Worm (Caenorhabditis elegans) whole organism, late embryonic: Measurements from ENCODE around the gene B0302.4.

Experiments used
- C38D4.7 ChIP-seq: fragments of 200-800 bp; sonication (Bioruptor generic); optimal IDR thresholded peaks from 2 replicates; lab custom pipeline; 2018; ENCODE audit warnings: mild to moderate bottlenecking, missing genetic modification characterization, moderate library complexity, missing compliant biosample characterization
- K02D7.2 ChIP-seq: sonication (generic microtip); optimal IDR thresholded peaks from 2 replicates; lab custom pipeline; 2017; ENCODE audit warnings: mild to moderate bottlenecking, missing genetic modification characterization, missing compliant biosample characterization
- K09A11.1 ChIP-seq: sonication (generic microtip); optimal IDR thresholded peaks from 2 replicates; lab custom pipeline; 2017; ENCODE audit warnings: antibody characterized with exemption, mild to moderate bottlenecking, missing genetic modification characterization, missing compliant biosample characterization; ENCODE audit not compliant: insufficient read depth
- T23F11.4 ChIP-seq: fragments of 200-800 bp; sonication (Bioruptor generic); optimal IDR thresholded peaks from 2 replicates; lab custom pipeline; 2018; ENCODE audit warnings: mild to moderate bottlenecking, missing genetic modification characterization, missing compliant biosample characterization
- ahr-1 ChIP-seq: sonication (generic microtip); optimal IDR thresholded peaks from 2 replicates; lab custom pipeline; 2016; ENCODE audit warnings: missing genetic modification characterization, missing compliant biosample characterization
- ceh-14 ChIP-seq: sonication (generic microtip); optimal IDR thresholded peaks from 2 replicates; lab custom pipeline; 2016; ENCODE audit warnings: missing genotype, missing genetic modification characterization, missing compliant biosample characterization
- ceh-19 ChIP-seq: fragments of 200-800 bp; sonication (Bioruptor generic); optimal IDR thresholded peaks from 2 replicates; lab custom pipeline; 2018; ENCODE audit warnings: mild to moderate bottlenecking, missing genetic modification characterization, missing compliant biosample characterization
- ceh-22 ChIP-seq: sonication (generic microtip); optimal IDR thresholded peaks from 2 replicates; lab custom pipeline; 2017; ENCODE audit warnings: missing biosample characterization, missing genetic modification characterization
- ceh-30 ChIP-seq: fragments of 150-350 bp; optimal IDR thresholded peaks from 2 replicates; lab custom pipeline; 2014; ENCODE audit warnings: missing biosample characterization, missing genetic modification characterization
- ceh-31 ChIP-seq: sonication (generic microtip); optimal IDR thresholded peaks from 2 replicates; lab custom pipeline; 2016; ENCODE audit warnings: missing genetic modification characterization, missing compliant biosample characterization
- ceh-45 ChIP-seq: fragments of 200-800 bp; sonication (Bioruptor generic); IDR thresholded peaks from 2 replicates; pipeline ENCODE4 v1.3.6; 2022; ENCODE audit warnings: missing genetic modification reagents, missing genetic modification characterization, missing compliant biosample characterization
- ceh-48 ChIP-seq: sonication (generic microtip); optimal IDR thresholded peaks from 2 replicates; lab custom pipeline; 2016; ENCODE audit warnings: missing genetic modification characterization, inconsistent platforms, missing compliant biosample characterization
- ceh-9 ChIP-seq: sonication (generic microtip); optimal IDR thresholded peaks from 2 replicates; lab custom pipeline; 2016; ENCODE audit warnings: mild to moderate bottlenecking, missing genetic modification characterization, inconsistent platforms, missing compliant biosample characterization
- che-1 ChIP-seq: sonication (generic microtip); optimal IDR thresholded peaks from 2 replicates; lab custom pipeline; 2016; ENCODE audit warnings: mild to moderate bottlenecking, missing genetic modification characterization, missing compliant biosample characterization
- elt-4 ChIP-seq: sonication (generic microtip); optimal IDR thresholded peaks from 2 replicates; lab custom pipeline; 2016; ENCODE audit warnings: missing genetic modification characterization, missing compliant biosample characterization
- ets-4 ChIP-seq: sonication (generic microtip); optimal IDR thresholded peaks from 2 replicates; lab custom pipeline; 2016; ENCODE audit warnings: missing genetic modification characterization, missing compliant biosample characterization
- eyg-1 ChIP-seq: sonication (generic microtip); optimal IDR thresholded peaks from 2 replicates; lab custom pipeline; 2016; ENCODE audit warnings: missing genotype, missing genetic modification characterization, missing compliant biosample characterization
- fkh-10 ChIP-seq: fragments of 150-350 bp; optimal IDR thresholded peaks from 2 replicates; lab custom pipeline; 2014; ENCODE audit warnings: missing biosample characterization, missing genetic modification reagents, missing genetic modification characterization
- gmeb-2 ChIP-seq: sonication (generic microtip); optimal IDR thresholded peaks from 2 replicates; lab custom pipeline; 2016; ENCODE audit warnings: missing genetic modification characterization, inconsistent platforms, missing compliant biosample characterization
- hlh-30 ChIP-seq: sonication (generic microtip); optimal IDR thresholded peaks from 2 replicates; lab custom pipeline; 2017; ENCODE audit warnings: antibody characterized with exemption, missing genetic modification characterization, missing compliant biosample characterization; ENCODE audit not compliant: insufficient read depth
- hlh-6 ChIP-seq: sonication (generic microtip); optimal IDR thresholded peaks from 2 replicates; lab custom pipeline; 2016; ENCODE audit warnings: missing genotype, missing genetic modification characterization, missing compliant biosample characterization
- lin-11 ChIP-seq: fragments of 200-800 bp; sonication (Bioruptor generic); optimal IDR thresholded peaks from 2 replicates; lab custom pipeline; 2018; ENCODE audit warnings: mild to moderate bottlenecking, missing genetic modification characterization, missing compliant biosample characterization
- nhr-232 ChIP-seq: sonication (generic microtip); optimal IDR thresholded peaks from 2 replicates; lab custom pipeline; 2016; ENCODE audit warnings: missing genetic modification characterization, missing compliant biosample characterization
- npax-4 ChIP-seq: sonication (generic microtip); optimal IDR thresholded peaks from 2 replicates; lab custom pipeline; 2016; ENCODE audit warnings: missing genetic modification characterization, missing compliant biosample characterization
- odd-2 ChIP-seq: sonication (generic microtip); optimal IDR thresholded peaks from 2 replicates; lab custom pipeline; 2017; ENCODE audit warnings: antibody characterized with exemption, mild to moderate bottlenecking, missing genetic modification characterization, missing compliant biosample characterization
- pat-9 ChIP-seq: fragments of 200-800 bp; sonication (Bioruptor generic); optimal IDR thresholded peaks from 2 replicates; lab custom pipeline; 2018; ENCODE audit warnings: mild to moderate bottlenecking, missing genetic modification characterization, moderate library complexity, missing compliant biosample characterization
- pqm-1 ChIP-seq: sonication (generic microtip); optimal IDR thresholded peaks from 2 replicates; lab custom pipeline; 2016; ENCODE audit warnings: missing genetic modification characterization, missing compliant biosample characterization
- pros-1 ChIP-seq: fragments of 150-350 bp; optimal IDR thresholded peaks from 2 replicates; lab custom pipeline; 2014; ENCODE audit warnings: missing biosample characterization, missing genetic modification reagents, missing genetic modification characterization
- ref-2 ChIP-seq: sonication (generic microtip); optimal IDR thresholded peaks from 2 replicates; lab custom pipeline; 2016; ENCODE audit warnings: missing genetic modification characterization, missing compliant biosample characterization
- rnt-1 ChIP-seq: sonication (generic microtip); optimal IDR thresholded peaks from 2 replicates; lab custom pipeline; 2016; ENCODE audit warnings: missing genetic modification characterization, missing compliant biosample characterization
- sdc-2 ChIP-seq: sonication (generic microtip); optimal IDR thresholded peaks from 2 replicates; lab custom pipeline; 2016; ENCODE audit warnings: missing genotype, missing genetic modification characterization, missing compliant biosample characterization
- syd-9 ChIP-seq: sonication (generic microtip); optimal IDR thresholded peaks from 2 replicates; lab custom pipeline; 2016; ENCODE audit warnings: mild to moderate bottlenecking, missing genetic modification characterization, moderate library complexity, missing compliant biosample characterization
- tbx-7 ChIP-seq: sonication (generic microtip); optimal IDR thresholded peaks from 2 replicates; lab custom pipeline; 2016; ENCODE audit warnings: missing genotype, missing genetic modification characterization, missing compliant biosample characterization
- ttx-3 ChIP-seq: sonication (generic microtip); optimal IDR thresholded peaks from 2 replicates; lab custom pipeline; 2016; ENCODE audit warnings: missing genetic modification reagents, missing genetic modification characterization, missing compliant biosample characterization
- unc-3 ChIP-seq, 2 experiments: fragments of 200-800 bp in 1 of 2; sonication (Bioruptor generic) in 1 of 2; sonication (generic microtip) in 1 of 2; conservative IDR thresholded peaks in 1 of 2; optimal IDR thresholded peaks in 1 of 2; 2 replicates each; pipeline versions ENCODE4 v1.3.6 to Lab custom; 2016 to 2022; ENCODE audit warnings: missing compliant biosample characterization in 2 of 2, missing genetic modification characterization in 2 of 2, missing genetic modification reagents in 1 of 2
- unc-86 ChIP-seq: sonication (generic microtip); optimal IDR thresholded peaks from 2 replicates; lab custom pipeline; 2016; ENCODE audit warnings: missing genetic modification characterization, missing compliant biosample characterization
- zip-5 ChIP-seq: sonication (generic microtip); optimal IDR thresholded peaks from 2 replicates; lab custom pipeline; 2016; ENCODE audit warnings: missing genetic modification characterization, missing compliant biosample characterization
- ztf-16 ChIP-seq: sonication (generic microtip); optimal IDR thresholded peaks from 2 replicates; lab custom pipeline; 2017; ENCODE audit warnings: missing genetic modification characterization, missing compliant biosample characterization

Gene B0302.4

ce11 chrX:17209265-17209664, 32.7 kb upstream of the B0302.4 start, which contains the start of gene T08G2.2:
Gene T08G2.2 (minus strand): TSS chrX:17209365.
- no peak for TF ChIP-seq sdc-2 (tag; lab: Kevin White, UChicago)
- no peak for TF ChIP-seq rnt-1 (tag; lab: Kevin White, UChicago)
- no peak for TF ChIP-seq che-1 (tag; lab: Kevin White, UChicago)
- TF ChIP-seq gmeb-2 (tag; lab: Kevin White, UChicago), result no peak
- TF ChIP-seq ets-4 (tag; lab: Kevin White, UChicago), result no peak
- no peak for TF ChIP-seq npax-4 (tag; lab: Kevin White, UChicago)
- no peak for TF ChIP-seq unc-3 (GFP tag; conservative IDR thresholded peaks at IDR 0.05; lab: Robert Waterston, UW)
- no peak for TF ChIP-seq unc-3 (tag; optimal IDR thresholded peaks at IDR 0.05; lab: Kevin White, UChicago)
- TF ChIP-seq eyg-1 (tag; lab: Kevin White, UChicago), result no peak
- no peak for TF ChIP-seq ahr-1 (tag; lab: Kevin White, UChicago)
- TF ChIP-seq pros-1, result no peak
- TF ChIP-seq unc-86 (tag; lab: Kevin White, UChicago), result no peak
- no peak for TF ChIP-seq elt-4 (tag; lab: Kevin White, UChicago)
- TF ChIP-seq T23F11.4 (GFP tag; lab: Kevin White, UChicago), result no peak
- no peak for TF ChIP-seq ceh-30 (tag; lab: Kevin White, UChicago)
- no peak for TF ChIP-seq odd-2
- TF ChIP-seq ceh-19 (GFP tag; lab: Kevin White, UChicago), result no peak
- TF ChIP-seq nhr-232 (tag; lab: Kevin White, UChicago), result no peak
- no peak for TF ChIP-seq K02D7.2 (tag; lab: Kevin White, UChicago)
- no peak for TF ChIP-seq ceh-22 (tag; lab: Kevin White, UChicago)
- no peak for TF ChIP-seq hlh-30 (tag; lab: Kevin White, UChicago)
- TF ChIP-seq, all 69 proteins: peak for 0

DNA sequence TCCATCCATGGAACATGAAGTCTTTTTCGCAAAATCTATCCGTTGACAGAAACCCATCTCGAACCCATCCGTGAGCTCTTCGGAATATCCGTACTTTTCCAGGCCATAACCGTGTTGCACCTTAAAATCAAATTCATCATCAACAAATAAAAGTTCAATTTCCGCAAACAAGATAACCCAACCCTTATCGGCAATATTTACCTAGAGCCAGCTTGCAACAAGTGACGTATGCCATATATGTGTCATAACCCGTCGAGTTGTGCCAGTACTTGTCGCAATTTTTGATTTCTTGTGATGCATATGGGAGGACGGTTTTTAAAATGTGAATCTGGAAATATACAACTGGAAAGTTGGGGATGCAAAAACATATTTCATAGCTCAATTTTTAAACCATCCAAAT, 29.3 kb upstream of the B0302.4 start:
- TF ChIP-seq hlh-6 (tag; lab: Kevin White, UChicago) (no peak), syd-9 (no peak), pqm-1 (no peak), K02D7.2 (tag; lab: Kevin White, UChicago) (no peak), ceh-45 (GFP tag; lab: Robert Waterston, UW) (no peak), ztf-16 (tag; lab: Kevin White, UChicago) (no peak), tbx-7 (tag; lab: Kevin White, UChicago) (no peak), pat-9 (tag; lab: Kevin White, UChicago) (no peak), ref-2 (tag; lab: Kevin White, UChicago) (no peak), lin-11 (no peak), fkh-10 (GFP tag; lab: Kevin White, UChicago) (no peak), K09A11.1 (no peak), gmeb-2 (tag; lab: Kevin White, UChicago) (no peak), ceh-31 (tag; lab: Kevin White, UChicago) (no peak), ceh-9 (tag; lab: Kevin White, UChicago) (no peak), T23F11.4 (GFP tag; lab: Kevin White, UChicago) (no peak), ceh-48 (no peak), unc-86 (tag; lab: Kevin White, UChicago) (no peak), sdc-2 (tag; lab: Kevin White, UChicago) (no peak)

DNA sequence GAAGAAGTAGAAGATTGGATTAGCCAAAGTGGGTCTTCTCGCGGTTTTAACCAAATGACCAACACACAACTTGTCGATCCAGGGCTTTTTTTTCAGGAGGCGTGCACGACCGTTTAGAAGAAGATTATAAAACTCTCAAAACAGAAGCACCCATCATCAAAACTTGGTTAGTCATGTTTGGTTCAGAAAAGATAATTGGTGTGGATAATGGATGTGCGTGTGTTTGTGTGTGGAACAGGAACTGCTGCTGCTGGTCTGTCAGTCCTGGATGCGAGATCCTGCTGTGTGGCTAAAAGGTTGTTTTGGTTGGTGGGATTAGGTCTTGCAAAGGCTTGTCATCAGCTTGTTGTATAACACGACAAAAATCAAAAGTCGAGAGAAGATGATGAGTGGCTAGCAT, 26.8 kb upstream of the B0302.4 start:
- TF ChIP-seq odd-2 (no peak), zip-5 (tag; lab: Kevin White, UChicago) (no peak), C38D4.7 (GFP tag; lab: Kevin White, UChicago) (no peak), ceh-19 (GFP tag; lab: Kevin White, UChicago) (no peak), ttx-3 (tag; lab: Kevin White, UChicago) (no peak), K09A11.1 (no peak), ztf-16 (tag; lab: Kevin White, UChicago) (no peak), ceh-14 (tag; lab: Kevin White, UChicago) (no peak), nhr-232 (tag; lab: Kevin White, UChicago) (no peak)
